Worm (Caenorhabditis elegans): ENCODE results near the gene W04H10.2.
A peak's percentile ranks its signal among the peaks of the same experiment; 100 is the strongest.

- TF ChIP-seq ets-4 (tag; optimal IDR thresholded peaks at IDR 0.05) (no peak), npax-4 (tag; optimal IDR thresholded peaks at IDR 0.05) (no peak), nfya-1 (tag; optimal IDR thresholded peaks at IDR 0.05) (peak; percentile 45), hlh-6 (tag; optimal IDR thresholded peaks at IDR 0.05) (no peak), ceh-34 (tag; optimal IDR thresholded peaks at IDR 0.05) (peak; percentile 53), hlh-8 (tag; optimal IDR thresholded peaks at IDR 0.05) (no peak)
These were observed 17.1 kb downstream of the W04H10.2 start for ce11 chrII:622478-622877.

Measured in whole organism, late embryonic.